Fruit fly (Drosophila melanogaster): ENCODE data around the gene CG46339.

DNA sequence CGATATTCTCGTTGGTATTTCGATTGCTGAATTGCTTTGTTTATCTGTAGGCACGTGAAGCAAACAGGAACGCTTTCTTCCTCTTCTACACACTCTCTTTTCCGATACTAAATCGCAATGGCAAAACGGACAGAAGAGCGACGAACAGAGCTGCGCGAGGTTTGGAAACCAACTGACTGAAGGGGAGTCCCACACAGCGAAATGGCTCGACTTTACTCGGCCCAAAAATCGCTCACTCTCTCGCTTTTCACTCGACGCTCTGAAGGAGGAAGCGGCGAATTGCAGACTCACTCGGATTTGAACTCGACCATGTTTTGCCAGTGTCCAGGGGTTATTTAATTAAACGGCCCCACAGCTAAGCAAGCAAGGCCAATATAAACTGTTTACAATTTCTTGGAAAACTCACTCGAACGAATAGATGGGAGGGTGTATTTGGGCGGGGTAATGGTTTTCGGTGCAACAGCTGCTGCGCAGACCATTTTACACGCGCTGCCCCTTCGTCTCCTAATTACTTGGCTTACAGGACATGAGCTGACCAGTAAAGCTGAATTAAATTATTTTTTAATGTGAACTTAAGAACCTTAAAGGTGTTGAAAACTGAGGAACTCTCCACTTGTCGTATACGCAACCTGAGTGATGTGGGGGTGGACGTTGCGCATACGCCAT, 42.9 kb downstream of the CG46339 start, which contains the start of gene CG6330:
- TF ChIP-seq acj6 (GFP tag; optimal IDR thresholded peaks at IDR 0.05) (no peak), CG16779 (tag; optimal IDR thresholded peaks at IDR 0.05) (no peak), CG10669 (GFP tag; optimal IDR thresholded peaks at IDR 0.05) (no peak), Blimp-1 (GFP tag; optimal IDR thresholded peaks at IDR 0.05) (no peak), pdm3 (GFP tag; optimal IDR thresholded peaks at IDR 0.05) (no peak), CG6854 (GFP tag; optimal IDR thresholded peaks at IDR 0.05) (no peak), CG34406 (GFP tag; optimal IDR thresholded peaks at IDR 0.05) (no peak)
